Worm (Caenorhabditis elegans): ENCODE results near the gene Y71H2AM.3.

Y71H2AM.3 gene

DNA sequence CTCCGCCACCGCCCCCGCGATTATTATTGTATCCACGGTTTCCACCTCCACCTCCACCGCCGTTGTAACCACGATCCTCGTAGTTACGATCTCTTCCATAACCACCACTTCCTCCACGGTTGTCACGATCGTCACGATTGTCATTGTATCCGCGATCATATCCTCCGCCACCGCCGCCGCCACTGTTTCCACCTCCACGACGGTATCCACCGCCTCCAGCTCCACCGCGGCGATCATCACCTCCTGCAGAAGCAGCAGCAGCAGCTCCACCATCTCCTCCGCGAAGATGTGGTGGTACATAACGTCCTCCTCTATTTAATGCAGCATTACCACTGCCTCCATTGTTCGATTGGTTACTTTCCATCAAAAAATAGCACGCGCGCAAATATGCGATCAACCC, 26.6 kb upstream of the Y71H2AM.3 start, which contains the start of gene laf-1:
Gene laf-1, minus strand, starts transcription at position 399 of the 400 bp plus-strand sequence.
- TF ChIP-seq ceh-32 (tag; optimal IDR thresholded peaks at IDR 0.05; ENCODE audit: poor library complexity) (no peak), snpc-4 (tag; optimal IDR thresholded peaks at IDR 0.05) (no peak), nhr-111 (GFP tag; optimal IDR thresholded peaks at IDR 0.05) (no peak), unc-62 (GFP tag; optimal IDR thresholded peaks at IDR 0.05 in 1 of 2) (peak in 1 of 2 experiments; percentile 50), unc-62 (tag; optimal IDR thresholded peaks at IDR 0.05) (no peak), set-16 (GFP tag; IDR thresholded peaks at IDR 0.05) (peak; percentile 87)

DNA sequence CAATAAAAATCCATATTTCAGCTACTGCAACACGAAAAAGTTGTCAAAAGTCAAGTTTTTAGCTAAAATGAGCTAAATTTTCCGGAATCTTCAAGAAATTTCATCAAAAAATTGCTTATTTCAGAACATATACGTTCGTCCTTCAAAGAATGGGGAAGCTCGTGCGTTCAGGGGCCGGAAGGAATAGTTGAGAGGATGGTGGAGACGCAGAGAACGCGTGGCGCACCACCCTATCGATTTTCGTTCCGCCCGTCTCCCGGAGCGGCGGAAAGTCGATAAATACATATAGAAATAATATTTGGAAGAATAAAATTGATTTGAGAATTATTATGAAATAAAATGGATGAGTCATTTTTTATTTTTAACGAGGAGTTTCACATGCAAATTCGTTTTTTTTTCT, 24.9 kb upstream of the Y71H2AM.3 start:
- TF ChIP-seq mdl-1 (tag; optimal IDR thresholded peaks at IDR 0.05) (peak; percentile 5 to 8), spr-3 (GFP tag; optimal IDR thresholded peaks at IDR 0.05) (no peak), hlh-30 (tag; optimal IDR thresholded peaks at IDR 0.05; ENCODE audit: insufficient read depth) (peak; percentile 38)

DNA sequence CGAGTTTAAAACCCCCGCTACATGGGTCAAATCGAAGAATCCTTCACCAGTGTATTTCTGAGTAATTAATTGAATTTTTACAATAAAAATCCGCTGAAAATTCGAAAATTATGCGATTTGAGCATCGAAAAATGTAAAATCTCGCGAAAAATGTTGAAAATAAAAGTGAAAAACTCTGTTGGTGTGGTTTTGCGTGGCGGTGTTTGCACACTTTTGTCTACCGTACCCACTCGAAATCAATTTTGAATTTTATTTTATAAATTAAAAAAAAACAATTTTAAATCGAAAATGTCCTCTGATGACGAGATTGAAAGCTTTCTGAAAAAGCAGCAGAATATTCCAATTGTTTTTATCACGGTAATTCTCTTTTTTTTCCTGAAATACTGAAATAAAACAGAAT, 24.4 kb upstream of the Y71H2AM.3 start, which contains the start of gene Y71H2AM.6:
Gene Y71H2AM.6, plus strand, starts transcription at position 264 of the 400 bp plus-strand sequence.
- peak; percentile 73 for TF ChIP-seq lin-38 (GFP tag; IDR thresholded peaks at IDR 0.05)
- peak; percentile 18 for TF ChIP-seq fkh-10 (GFP tag; optimal IDR thresholded peaks at IDR 0.05)
- TF ChIP-seq hmg-1.1 (GFP tag; IDR thresholded peaks at IDR 0.05), result 0 out of 2 replicates have a peak, but pooled peaks have one; percentile 27
- TF ChIP-seq hlh-11 (tag; optimal IDR thresholded peaks at IDR 0.05), result peak; percentile 3
- no peak for TF ChIP-seq nhr-28 (tag; optimal IDR thresholded peaks at IDR 0.05)
- TF ChIP-seq zip-2 (tag; optimal IDR thresholded peaks at IDR 0.05), result no peak
- no peak for TF ChIP-seq pha-4 (GFP tag; IDR thresholded peaks at IDR 0.05)
- TF ChIP-seq pha-4 (tag; optimal IDR thresholded peaks at IDR 0.05), result peak; percentile 79
- TF ChIP-seq rbr-2 (tag; optimal IDR thresholded peaks at IDR 0.05), result peak; percentile 21
- TF ChIP-seq mes-2 (tag; optimal IDR thresholded peaks at IDR 0.05; ENCODE audit: poor library complexity, severe bottlenecking), result peak; percentile 66
- TF ChIP-seq mep-1 (tag; optimal IDR thresholded peaks at IDR 0.05), result peak; percentile 28
- TF ChIP-seq lsy-2 (tag; optimal IDR thresholded peaks at IDR 0.05), result peak; percentile 90 to 99
- TF ChIP-seq Y105C5A.15 (GFP tag; IDR thresholded peaks at IDR 0.05), result no peak
- no peak for TF ChIP-seq daf-16 (GFP tag; optimal IDR thresholded peaks at IDR 0.05)
- peak; percentile 13 for TF ChIP-seq daf-16 (tag; optimal IDR thresholded peaks at IDR 0.05)
- TF ChIP-seq spr-3 (GFP tag; optimal IDR thresholded peaks at IDR 0.05), result no peak
- TF ChIP-seq dpl-1 (GFP tag; optimal IDR thresholded peaks at IDR 0.05), result peak; percentile 76

DNA sequence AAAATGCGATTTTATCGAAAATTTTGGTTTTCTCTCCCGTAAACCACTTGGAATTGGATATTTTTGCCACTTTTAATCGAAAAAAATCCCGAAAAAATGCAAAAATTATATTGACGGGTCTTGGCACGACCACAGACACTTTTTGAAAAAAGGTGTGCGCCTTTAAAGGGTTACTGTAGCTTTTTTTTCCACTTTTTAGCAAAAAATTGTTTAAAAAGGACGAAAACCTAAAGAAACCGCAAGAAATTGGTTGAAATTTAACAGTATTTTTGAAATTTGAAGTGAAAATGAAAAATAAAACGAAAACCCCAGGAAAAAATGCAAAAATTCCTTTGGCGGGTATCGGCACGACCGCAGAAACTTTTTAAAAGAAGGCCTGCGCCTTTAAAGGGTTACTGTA, 23.4 kb upstream of the Y71H2AM.3 start:
- TF ChIP-seq Y48G9A.11 (GFP tag; IDR thresholded peaks at IDR 0.05) (0 out of 2 replicates have a peak, but pooled peaks have one; percentile 19), madf-9 (GFP tag; conservative IDR thresholded peaks at IDR 0.05) (no peak), aha-1 (tag) (peak; percentile 43)

DNA sequence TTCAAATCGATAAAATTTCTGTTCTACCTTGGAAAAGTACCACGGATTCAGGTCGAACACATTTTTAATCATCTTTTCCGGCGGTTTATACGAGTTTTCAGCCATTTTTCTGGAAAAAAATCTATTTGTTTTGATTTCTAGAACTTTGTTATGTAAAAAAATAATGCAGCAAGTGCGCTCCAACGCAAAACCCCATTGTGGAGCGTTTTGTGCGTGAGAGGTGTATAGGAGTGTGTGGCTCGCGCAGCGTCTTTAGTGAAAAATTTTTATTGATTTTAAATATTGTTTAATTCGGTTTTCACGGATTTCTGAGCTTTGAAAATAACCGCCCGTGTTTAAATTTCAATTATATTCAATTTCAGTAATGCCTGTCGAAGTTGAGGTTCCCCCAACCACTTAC, 19.4 kb upstream of the Y71H2AM.3 start, which contains the start of gene Y71H2AM.20:
Gene Y71H2AM.20, minus strand, starts transcription at position 109 of the 400 bp plus-strand sequence.
- TF ChIP-seq pha-4 (GFP tag; IDR thresholded peaks at IDR 0.05), result peak; percentile 77; the same call in 1 of the 2 replicates
- TF ChIP-seq pha-4 (tag; optimal IDR thresholded peaks at IDR 0.05), result peak; percentile 98
- no peak for TF ChIP-seq mxl-2 (GFP tag; conservative IDR thresholded peaks at IDR 0.05)
- no peak for TF ChIP-seq F26F4.8 (GFP tag; conservative IDR thresholded peaks at IDR 0.05)
- peak; percentile 57; the same call in 1 of the 2 replicates for TF ChIP-seq lin-29 (GFP tag; IDR thresholded peaks at IDR 0.05)
- peak; percentile 50 for TF ChIP-seq nhr-102 (tag; optimal IDR thresholded peaks at IDR 0.05)
- TF ChIP-seq lin-15B (tag; optimal IDR thresholded peaks at IDR 0.05), result peak; percentile 94
- TF ChIP-seq madf-9 (GFP tag; conservative IDR thresholded peaks at IDR 0.05), result peak; percentile 81
- no peak for TF ChIP-seq egl-43 (GFP tag; IDR thresholded peaks at IDR 0.05)
- no peak for TF ChIP-seq lin-39 (tag; optimal IDR thresholded peaks at IDR 0.05)
- peak; percentile 85 for TF ChIP-seq nhr-42 (GFP tag; IDR thresholded peaks at IDR 0.05)
- TF ChIP-seq ceh-62 (tag; optimal IDR thresholded peaks at IDR 0.05), result no peak
- TF ChIP-seq nhr-77 (tag; optimal IDR thresholded peaks at IDR 0.05), result peak; percentile 98
- no peak for TF ChIP-seq gei-8 (GFP tag; optimal IDR thresholded peaks at IDR 0.05)
- TF ChIP-seq dpl-1 (GFP tag; optimal IDR thresholded peaks at IDR 0.05), result peak; percentile 92
- no peak for TF ChIP-seq zip-11 (GFP tag; IDR thresholded peaks at IDR 0.05)
- peak; percentile 99 for TF ChIP-seq mep-1 (tag; optimal IDR thresholded peaks at IDR 0.05)
- TF ChIP-seq ama-1 (optimal IDR thresholded peaks at IDR 0.05), result peak; percentile 81
- TF ChIP-seq nhr-25 (tag; optimal IDR thresholded peaks at IDR 0.05; ENCODE audit: borderline replicate concordance, insufficient read depth), result peak; percentile 94
- peak; percentile 55 for TF ChIP-seq mdt-29 (GFP tag; IDR thresholded peaks at IDR 0.05)
- TF ChIP-seq spr-3 (GFP tag; optimal IDR thresholded peaks at IDR 0.05), result peak; percentile 26
- peak; percentile 80 for TF ChIP-seq duxl-1 (tag; optimal IDR thresholded peaks at IDR 0.05; ENCODE audit: poor library complexity)

Data from whole organism, L4 larva.